Worm (Caenorhabditis elegans) whole organism, young adult: Measurements from ENCODE around the gene his-59.

Source experiments
- B0261.1 ChIP-seq: sonication (generic microtip); optimal IDR thresholded peaks from 2 replicates; lab custom pipeline; 2016; ENCODE audit warnings: mild to moderate bottlenecking, missing genetic modification characterization, moderate library complexity, missing compliant biosample characterization
- C06A6.2 ChIP-seq: fragments of 200-800 bp; sonication (Bioruptor generic); conservative IDR thresholded peaks from 2 replicates; pipeline ENCODE4 v1.3.6; 2022; ENCODE audit warnings: missing genetic modification characterization, missing compliant biosample characterization
- C17E4.6 ChIP-seq: fragments of 200-800 bp; sonication (Bioruptor generic); IDR thresholded peaks from 2 replicates; pipeline ENCODE4 v1.3.6; 2022; ENCODE audit warnings: missing genetic modification reagents, missing genetic modification characterization, missing compliant biosample characterization
- F22D6.2 ChIP-seq: sonication (generic microtip); optimal IDR thresholded peaks from 2 replicates; lab custom pipeline; 2016; ENCODE audit warnings: mild to moderate bottlenecking, missing genetic modification characterization, missing compliant biosample characterization
- F37B4.10 ChIP-seq: fragments of 200-800 bp; sonication (Bioruptor generic); IDR thresholded peaks from 2 replicates; pipeline ENCODE4 v1.3.6; 2022; ENCODE audit warnings: missing genetic modification characterization, missing compliant biosample characterization
- F55B11.4 ChIP-seq: sonication (generic microtip); optimal IDR thresholded peaks from 2 replicates; lab custom pipeline; 2016; ENCODE audit warnings: missing compliant biosample characterization, missing genetic modification characterization, borderline replicate concordance; ENCODE audit not compliant: insufficient read depth
- F57A8.1 ChIP-seq: fragments of 200-800 bp; sonication (Bioruptor generic); optimal IDR thresholded peaks from 2 replicates; lab custom pipeline; 2018; ENCODE audit warnings: mild to moderate bottlenecking, missing genetic modification characterization, moderate library complexity, missing compliant biosample characterization
- Y53G8AR.9 ChIP-seq: fragments of 200-800 bp; sonication (Bioruptor generic); conservative IDR thresholded peaks from 2 replicates; pipeline ENCODE4 v1.3.6; 2022; ENCODE audit warnings: missing genetic modification reagents, missing genetic modification characterization, missing compliant biosample characterization
- Y67H2A.10 ChIP-seq: fragments of 200-800 bp; sonication (Bioruptor generic); conservative IDR thresholded peaks from 2 replicates; pipeline ENCODE4 v1.3.6; 2022; ENCODE audit warnings: missing genetic modification reagents, missing genetic modification characterization, missing compliant biosample characterization
- Y79H2A.3 ChIP-seq: fragments of 200-800 bp; sonication (Bioruptor generic); conservative IDR thresholded peaks from 2 replicates; pipeline ENCODE4 v1.3.6; 2022; ENCODE audit warnings: missing genetic modification reagents, missing genetic modification characterization, missing compliant biosample characterization
- atf-7 ChIP-seq: sonication (generic microtip); optimal IDR thresholded peaks from 2 replicates; lab custom pipeline; 2017; ENCODE audit warnings: mild to moderate bottlenecking, missing genetic modification characterization, missing compliant biosample characterization
- attf-5 ChIP-seq: fragments of 200-800 bp; sonication (Bioruptor generic); optimal IDR thresholded peaks from 2 replicates; lab custom pipeline; 2018; ENCODE audit warnings: mild to moderate bottlenecking, missing genetic modification characterization, missing compliant biosample characterization
- bed-2 ChIP-seq: fragments of 200-800 bp; sonication (Bioruptor generic); IDR thresholded peaks from 2 replicates; pipeline ENCODE4 v1.3.6; 2022; ENCODE audit warnings: missing genetic modification reagents, missing genetic modification characterization, missing compliant biosample characterization
- ccch-3 ChIP-seq: fragments of 200-800 bp; sonication (Bioruptor generic); optimal IDR thresholded peaks from 2 replicates; lab custom pipeline; 2018; ENCODE audit warnings: mild to moderate bottlenecking, missing genetic modification characterization, missing compliant biosample characterization
- cebp-2 ChIP-seq: fragments of 200-800 bp; sonication (Bioruptor generic); IDR thresholded peaks from 2 replicates; pipeline ENCODE4 v1.3.6; 2022; ENCODE audit warnings: missing genetic modification characterization, missing compliant biosample characterization
- ceh-100 ChIP-seq: fragments of 200-800 bp; sonication (Bioruptor generic); IDR thresholded peaks from 2 replicates; pipeline ENCODE4 v1.3.6; 2022; ENCODE audit warnings: missing genetic modification reagents, missing genetic modification characterization, missing compliant biosample characterization
- ceh-40 ChIP-seq: fragments of 200-800 bp; sonication (Bioruptor generic); IDR thresholded peaks from 2 replicates; pipeline ENCODE4 v1.3.6; 2022; ENCODE audit warnings: missing genetic modification characterization, missing compliant biosample characterization
- ceh-79 ChIP-seq: sonication (generic microtip); optimal IDR thresholded peaks from 2 replicates; lab custom pipeline; 2017; ENCODE audit warnings: mild to moderate bottlenecking, missing genetic modification characterization, missing compliant biosample characterization
- chd-7 ChIP-seq: sonication (generic microtip); optimal IDR thresholded peaks from 2 replicates; lab custom pipeline; 2016; ENCODE audit warnings: mild to moderate bottlenecking, missing genetic modification characterization, moderate library complexity, missing compliant biosample characterization
- die-1 ChIP-seq: sonication (generic microtip); optimal IDR thresholded peaks from 2 replicates; lab custom pipeline; 2016; ENCODE audit warnings: missing genotype, mild to moderate bottlenecking, missing genetic modification characterization, missing compliant biosample characterization
- dpff-1 ChIP-seq: sonication (generic microtip); optimal IDR thresholded peaks from 2 replicates; lab custom pipeline; 2017; ENCODE audit warnings: mild to moderate bottlenecking, missing genetic modification characterization, missing compliant biosample characterization
- egrh-3 ChIP-seq: fragments of 200-800 bp; sonication (Bioruptor generic); IDR thresholded peaks from 2 replicates; pipeline ENCODE4 v1.3.6; 2022; ENCODE audit warnings: missing genetic modification reagents, missing genetic modification characterization, missing compliant biosample characterization
- lag-1 ChIP-seq: fragments of 200-800 bp; sonication (Bioruptor generic); IDR thresholded peaks from 2 replicates; pipeline ENCODE4 v1.3.6; 2022; ENCODE audit warnings: missing genetic modification reagents, missing genetic modification characterization, missing compliant biosample characterization
- lin-40 ChIP-seq: sonication (generic microtip); optimal IDR thresholded peaks from 2 replicates; lab custom pipeline; 2016; ENCODE audit warnings: missing genetic modification characterization, mild to moderate bottlenecking, missing compliant biosample characterization, missing genotype, missing genetic modification reagents
- lin-54 ChIP-seq: fragments of 200-800 bp; sonication (Bioruptor generic); optimal IDR thresholded peaks from 2 replicates; lab custom pipeline; 2018; ENCODE audit warnings: mild to moderate bottlenecking, missing genetic modification characterization, missing compliant biosample characterization
- lsl-1 ChIP-seq: fragments of 200-800 bp; sonication (Bioruptor generic); optimal IDR thresholded peaks from 2 replicates; lab custom pipeline; 2018; ENCODE audit warnings: mild to moderate bottlenecking, missing genetic modification characterization, moderate library complexity, missing compliant biosample characterization
- lsy-27 ChIP-seq: sonication (generic microtip); optimal IDR thresholded peaks from 2 replicates; lab custom pipeline; 2017; ENCODE audit warnings: missing genetic modification characterization, mild to moderate bottlenecking, missing compliant biosample characterization, antibody characterized with exemption, missing genotype, borderline replicate concordance; ENCODE audit not compliant: insufficient read depth
- madf-6 ChIP-seq: fragments of 200-800 bp; sonication (Bioruptor generic); IDR thresholded peaks from 2 replicates; pipeline ENCODE4 v1.3.6; 2022; ENCODE audit warnings: missing genetic modification reagents, missing genetic modification characterization, missing compliant biosample characterization
- mcd-1 ChIP-seq: fragments of 200-800 bp; sonication (Bioruptor generic); IDR thresholded peaks from 2 replicates; pipeline ENCODE4 v1.3.6; 2022; ENCODE audit warnings: missing genetic modification reagents, missing genetic modification characterization, missing compliant biosample characterization
- mes-4 ChIP-seq: sonication (generic microtip); optimal IDR thresholded peaks from 2 replicates; lab custom pipeline; 2016; ENCODE audit warnings: missing genotype, missing genetic modification characterization, missing compliant biosample characterization
- nfya-1 ChIP-seq: sonication (generic microtip); optimal IDR thresholded peaks from 2 replicates; lab custom pipeline; 2017; ENCODE audit warnings: antibody characterized with exemption, missing compliant biosample characterization, missing genetic modification characterization, borderline replicate concordance; ENCODE audit not compliant: insufficient read depth
- nfyb-1 ChIP-seq: fragments of 200-800 bp; sonication (Bioruptor generic); IDR thresholded peaks from 2 replicates; pipeline ENCODE4 v1.3.6; 2022; ENCODE audit warnings: missing genetic modification reagents, missing genetic modification characterization, missing compliant biosample characterization
- nhr-27 ChIP-seq: fragments of 200-800 bp; sonication (Bioruptor generic); optimal IDR thresholded peaks from 2 replicates; lab custom pipeline; 2018; ENCODE audit warnings: mild to moderate bottlenecking, missing genetic modification characterization, moderate library complexity, missing compliant biosample characterization
- rec-8 ChIP-seq, 2 experiments: sonication (generic microtip); optimal IDR thresholded peaks; 2 replicates each; lab custom pipeline; 2016; ENCODE audit warnings: mild to moderate bottlenecking in 2 of 2, missing genetic modification characterization in 2 of 2, missing genetic modification reagents in 2 of 2, missing genotype in 2 of 2, missing biosample characterization in 1 of 2, missing compliant biosample characterization in 1 of 2, moderate library complexity in 1 of 2
- sdz-38 ChIP-seq: sonication (generic microtip); optimal IDR thresholded peaks from 2 replicates; lab custom pipeline; 2016; ENCODE audit warnings: missing genotype, missing genetic modification characterization, missing compliant biosample characterization
- snpc-1.1 ChIP-seq: sonication (generic microtip); optimal IDR thresholded peaks from 2 replicates; lab custom pipeline; 2017; ENCODE audit warnings: missing genetic modification characterization, mild to moderate bottlenecking, missing compliant biosample characterization, antibody characterized with exemption, moderate library complexity, missing genotype, missing genetic modification reagents; ENCODE audit not compliant: insufficient read depth
- snpc-4 ChIP-seq, 5 experiments: fragments of 150-350 bp in 1 of 5; sonication (generic microtip) in 4 of 5; optimal IDR thresholded peaks; 2 replicates each; lab custom pipeline; 2014 to 2018; ENCODE audit warnings: missing genetic modification characterization in 5 of 5, missing biosample characterization in 3 of 5, antibody characterized with exemption in 2 of 5, mild to moderate bottlenecking in 2 of 5, missing compliant biosample characterization in 2 of 5, missing genotype in 2 of 5, moderate library complexity in 2 of 5, missing genetic modification reagents in 1 of 5
- tbp1 ChIP-seq: fragments of 200-800 bp; sonication (Bioruptor generic); optimal IDR thresholded peaks from 2 replicates; lab custom pipeline; 2018; ENCODE audit warnings: mild to moderate bottlenecking, missing genetic modification characterization, missing compliant biosample characterization
- tlf-1 ChIP-seq: fragments of 200-800 bp; sonication (Bioruptor generic); optimal IDR thresholded peaks from 2 replicates; lab custom pipeline; 2018; ENCODE audit warnings: mild to moderate bottlenecking, missing genetic modification characterization, missing compliant biosample characterization
- unc-62 ChIP-seq: fragments of 150-350 bp; optimal IDR thresholded peaks from 2 replicates; lab custom pipeline; 2014; ENCODE audit warnings: missing biosample characterization, missing genetic modification reagents, missing genetic modification characterization
- xnd-1 ChIP-seq: sonication (generic microtip); optimal IDR thresholded peaks from 2 replicates; lab custom pipeline; 2016; ENCODE audit warnings: missing genotype, missing genetic modification reagents, missing genetic modification characterization, missing compliant biosample characterization
- zim-3 ChIP-seq: sonication (generic microtip); optimal IDR thresholded peaks from 2 replicates; lab custom pipeline; 2017; ENCODE audit warnings: mild to moderate bottlenecking, missing genetic modification characterization, moderate library complexity, missing compliant biosample characterization
- ztf-26 ChIP-seq: sonication (generic microtip); optimal IDR thresholded peaks from 2 replicates; lab custom pipeline; 2017; ENCODE audit warnings: missing genetic modification characterization, missing compliant biosample characterization

The his-59 gene

DNA sequence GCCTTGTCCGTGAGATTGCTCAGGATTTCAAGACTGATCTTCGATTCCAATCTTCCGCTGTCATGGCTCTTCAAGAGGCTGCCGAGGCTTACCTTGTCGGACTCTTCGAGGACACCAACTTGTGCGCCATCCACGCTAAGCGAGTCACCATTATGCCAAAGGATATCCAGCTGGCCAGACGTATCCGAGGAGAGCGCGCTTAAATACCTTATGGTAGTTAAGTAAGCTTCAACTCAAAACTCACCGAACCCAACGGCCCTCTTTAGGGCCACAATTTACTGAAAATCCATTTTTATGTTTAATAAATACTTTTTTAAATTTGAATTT lies 371 bp downstream of the his-59 start (continued):
- TF ChIP-seq lsy-27 (tag; lab: Kevin White, UChicago): no peak
- TF ChIP-seq tlf-1 (GFP tag; lab: Kevin White, UChicago): peak; percentile 51
- TF ChIP-seq F55B11.4 (tag; lab: Kevin White, UChicago): no peak
- TF ChIP-seq dpff-1 (tag; lab: Kevin White, UChicago): no peak
- TF ChIP-seq die-1 (tag; lab: Kevin White, UChicago): peak; percentile 53
- TF ChIP-seq attf-5 (GFP tag; lab: Kevin White, UChicago): no peak
- TF ChIP-seq ztf-26 (tag; lab: Kevin White, UChicago): no peak
- peak in 1 of 2 experiments; percentile 32 for TF ChIP-seq rec-8 (tag; optimal IDR thresholded peaks at IDR 0.05; lab: Kevin White, UChicago)
- TF ChIP-seq F57A8.1 (GFP tag; lab: Kevin White, UChicago): no peak
- no peak; the same call in 1 of the 2 replicates for TF ChIP-seq ceh-100
- TF ChIP-seq ceh-40 (GFP tag; lab: Robert Waterston, UW): no peak
- TF ChIP-seq F37B4.10 (GFP tag; lab: Robert Waterston, UW): 0 out of 2 replicates have a peak, but pooled peaks have one; percentile 2
- no peak for TF ChIP-seq atf-7
- no peak for TF ChIP-seq C06A6.2 (GFP tag; lab: Robert Waterston, UW)
- TF ChIP-seq snpc-4 (GFP tag; optimal IDR thresholded peaks at IDR 0.05; lab: Kevin White, UChicago): no peak
- peak in 1 of 4 experiments; percentile 75 for TF ChIP-seq snpc-4 (tag; optimal IDR thresholded peaks at IDR 0.05; lab: Kevin White, UChicago)
- TF ChIP-seq unc-62 (GFP tag; lab: Kevin White, UChicago): no peak
- TF ChIP-seq lag-1 (GFP tag; lab: Robert Waterston, UW): no peak
- no peak for TF ChIP-seq ccch-3
- peak; percentile 35 for TF ChIP-seq lin-54 (GFP tag; lab: Kevin White, UChicago)
- peak; percentile 24 for TF ChIP-seq lsl-1 (GFP tag; lab: Kevin White, UChicago)
- no peak for TF ChIP-seq snpc-1.1
- no peak for TF ChIP-seq nfyb-1
- TF ChIP-seq mes-4: no peak
- TF ChIP-seq xnd-1 (tag; lab: Kevin White, UChicago): peak; percentile 3
- peak; percentile 75; the same call in 1 of the 2 replicates for TF ChIP-seq cebp-2
- TF ChIP-seq sdz-38 (tag; lab: Kevin White, UChicago): no peak
- TF ChIP-seq Y79H2A.3 (GFP tag; lab: Robert Waterston, UW): no peak; the same call in 1 of the 2 replicates
- TF ChIP-seq madf-6: peak; percentile 63
- no peak for TF ChIP-seq F22D6.2 (tag; lab: Kevin White, UChicago)
- no peak for TF ChIP-seq chd-7 (tag; lab: Kevin White, UChicago)
- TF ChIP-seq bed-2: no peak
- no peak for TF ChIP-seq ceh-79 (tag; lab: Kevin White, UChicago)
- TF ChIP-seq B0261.1: no peak
- no peak for TF ChIP-seq lin-40 (tag; lab: Kevin White, UChicago)
- TF ChIP-seq Y67H2A.10 (GFP tag; lab: Robert Waterston, UW): no peak
- no peak for TF ChIP-seq egrh-3 (GFP tag; lab: Robert Waterston, UW)
- TF ChIP-seq, all 124 proteins: peak for 21

DNA sequence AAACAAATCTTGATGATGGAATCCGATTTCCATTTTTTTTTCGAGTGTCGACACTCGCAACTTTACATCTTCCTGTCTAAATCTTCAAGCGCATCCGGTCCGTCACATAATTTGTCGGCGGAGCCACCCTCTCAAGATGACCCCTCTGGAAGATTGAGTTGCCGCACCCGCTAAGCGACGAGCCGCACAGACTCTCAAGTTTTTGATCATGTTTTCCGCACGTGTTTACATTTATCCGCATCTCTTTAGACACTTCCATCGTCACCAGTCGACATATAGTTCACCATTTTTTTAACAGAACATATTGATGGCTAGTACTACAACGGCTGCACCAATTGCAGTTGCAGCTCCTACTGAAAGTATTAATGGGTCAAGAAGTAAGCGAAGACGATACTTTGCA lies 3.4 kb downstream of the his-59 start, which contains the start of gene F55G1.1:
Gene F55G1.1 (plus strand): TSS at position 301 of the 400 bp plus-strand sequence.
- TF ChIP-seq snpc-1.1 (no peak), tbp1 (GFP tag; lab: Kevin White, UChicago) (no peak), mcd-1 (GFP tag; lab: Robert Waterston, UW) (no peak), egrh-3 (GFP tag; lab: Robert Waterston, UW) (no peak), C17E4.6 (GFP tag; lab: Robert Waterston, UW) (no peak), Y53G8AR.9 (GFP tag; lab: Robert Waterston, UW) (no peak), zim-3 (tag; lab: Kevin White, UChicago) (no peak), nhr-27 (no peak), nfya-1 (tag; lab: Kevin White, UChicago) (no peak)
